Fruit fly (Drosophila melanogaster) Kc167 (cell line): Measurements from ENCODE around the gene mal.
"Not testable (repeated sequence)": the region's sequence is repeated elsewhere in the genome, so short reads cannot be mapped to it uniquely, and the experiment has no call there.

ENCODE experiments used
- Myc ChIP-seq: fragments of >200 bp; optimal IDR thresholded peaks from 2 replicates; lab custom pipeline; 2017; ENCODE audit warnings: missing external identifiers
- Sin3A ChIP-seq: fragments of >200 bp; optimal IDR thresholded peaks from 2 replicates; lab custom pipeline; 2018; ENCODE audit warnings: missing external identifiers
- h ChIP-seq: fragments of >200 bp; optimal IDR thresholded peaks from 3 replicates; lab custom pipeline; 2018; ENCODE audit warnings: missing external identifiers
- insv ChIP-seq: fragments of >200 bp; optimal IDR thresholded peaks from 3 replicates; lab custom pipeline; 2018; ENCODE audit warnings: missing external identifiers
- psq ChIP-seq: fragments of >200 bp; optimal IDR thresholded peaks from 2 replicates; lab custom pipeline; 2017; ENCODE audit warnings: missing external identifiers
- ttk ChIP-seq: sonication (Bioruptor generic); optimal IDR thresholded peaks from 2 replicates; lab custom pipeline; 2017; ENCODE audit warnings: missing external identifiers

mal gene

DNA sequence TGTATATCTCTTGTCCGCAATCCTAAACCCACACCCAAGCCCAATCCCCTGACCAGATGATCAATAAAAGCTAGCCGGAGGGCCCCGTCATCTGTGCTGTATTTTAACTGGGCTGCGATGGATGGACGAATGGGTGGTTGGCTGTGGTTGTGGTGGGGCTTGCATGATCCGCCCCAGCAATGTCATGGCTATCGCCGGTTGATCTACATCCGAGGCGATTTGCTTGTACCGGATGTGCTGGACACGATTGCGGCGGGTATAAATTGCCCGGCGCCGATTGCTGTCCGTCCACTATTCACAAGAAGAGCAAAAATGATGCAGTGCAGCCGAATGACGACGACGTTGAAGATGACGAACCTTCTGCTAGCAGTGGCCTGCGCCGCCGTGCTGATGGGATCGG is 13.0 kb upstream of the mal start, which contains the start of gene Obp19b:
Obp19b (plus strand) TSS at position 301 of the 400 bp plus-strand sequence.
- no peak for TF ChIP-seq h (lab: Kevin White, UChicago)
- TF ChIP-seq insv (lab: Kevin White, UChicago): no peak
- no peak for TF ChIP-seq psq (lab: Kevin White, UChicago)
- TF ChIP-seq Myc: no peak
- no peak for TF ChIP-seq Sin3A (lab: Kevin White, UChicago)
- TF ChIP-seq ttk (lab: Kevin White, UChicago): no peak

DNA sequence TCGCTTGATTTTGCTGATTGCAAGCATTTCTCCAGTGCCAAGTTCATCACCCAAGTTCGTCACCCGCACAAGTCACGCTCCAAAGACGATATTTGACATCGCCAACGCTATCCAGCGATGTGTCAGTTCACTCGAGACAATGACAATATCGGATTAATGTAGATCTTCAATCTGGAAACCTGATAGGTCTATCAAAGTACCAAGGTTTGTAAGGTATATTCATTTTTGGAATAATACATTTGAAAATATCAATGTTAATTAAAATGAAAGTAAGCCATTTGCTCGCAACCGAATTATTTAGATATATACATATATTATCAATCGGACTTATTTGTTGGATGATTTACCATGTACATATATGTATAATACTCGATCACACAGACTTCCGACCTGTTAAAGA is 10.6 kb upstream of the mal start, which contains the start of gene Obp19c:
Obp19c (minus strand) TSS at position 101 of the 400 bp plus-strand sequence.
- TF ChIP-seq psq (lab: Kevin White, UChicago): no peak
- no peak for TF ChIP-seq h (lab: Kevin White, UChicago)
- TF ChIP-seq Myc: no peak
- no peak for TF ChIP-seq ttk (lab: Kevin White, UChicago)
- TF ChIP-seq Sin3A (lab: Kevin White, UChicago): no peak
- no peak for TF ChIP-seq insv (lab: Kevin White, UChicago)

DNA sequence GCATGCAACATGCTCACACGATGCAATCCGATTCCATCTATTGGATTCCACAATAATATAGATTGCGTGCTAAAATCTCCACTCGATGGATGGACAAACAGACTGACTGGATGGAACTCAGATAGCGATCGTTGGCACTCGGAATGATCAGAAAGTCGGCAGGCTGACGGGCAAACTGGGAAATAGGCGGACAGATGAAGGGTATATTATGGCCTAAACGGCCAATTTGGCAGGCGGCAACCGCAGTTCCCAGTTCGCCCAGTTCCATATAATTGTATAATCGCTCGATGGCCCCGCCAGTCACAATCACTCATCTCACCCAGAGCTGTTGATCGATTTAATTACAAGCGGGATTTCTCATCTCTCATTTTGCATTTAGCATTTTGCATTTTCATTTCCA is 10.2 kb upstream of the mal start, which contains the start of gene Obp19d:
Obp19d (plus strand) TSS at position 301 of the 400 bp plus-strand sequence.
- TF ChIP-seq Sin3A (lab: Kevin White, UChicago): no peak
- TF ChIP-seq psq (lab: Kevin White, UChicago): no peak
- no peak for TF ChIP-seq Myc
- TF ChIP-seq ttk (lab: Kevin White, UChicago): no peak
- no peak for TF ChIP-seq insv (lab: Kevin White, UChicago)

DNA sequence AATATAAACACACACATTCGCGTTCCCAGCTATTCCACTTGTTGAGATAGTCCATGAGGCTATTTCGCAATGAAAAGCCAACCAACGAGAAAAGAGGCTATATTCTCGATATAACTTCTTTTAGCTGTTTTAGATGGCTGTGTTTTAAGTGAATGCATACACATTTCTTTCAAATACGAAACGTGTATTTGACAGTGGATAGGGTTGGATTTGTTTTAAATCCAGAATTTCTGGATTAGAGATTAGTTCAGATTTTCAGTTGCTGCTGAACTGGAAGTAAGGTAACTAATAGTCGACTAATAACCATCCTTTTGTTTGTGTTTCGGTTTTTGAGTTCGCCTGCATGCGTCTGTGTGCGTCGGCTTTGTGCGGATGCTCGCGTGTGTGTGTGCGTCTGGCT is 6.3 kb upstream of the mal start:
- TF ChIP-seq insv (lab: Kevin White, UChicago) (no peak), Myc (no peak)

DNA sequence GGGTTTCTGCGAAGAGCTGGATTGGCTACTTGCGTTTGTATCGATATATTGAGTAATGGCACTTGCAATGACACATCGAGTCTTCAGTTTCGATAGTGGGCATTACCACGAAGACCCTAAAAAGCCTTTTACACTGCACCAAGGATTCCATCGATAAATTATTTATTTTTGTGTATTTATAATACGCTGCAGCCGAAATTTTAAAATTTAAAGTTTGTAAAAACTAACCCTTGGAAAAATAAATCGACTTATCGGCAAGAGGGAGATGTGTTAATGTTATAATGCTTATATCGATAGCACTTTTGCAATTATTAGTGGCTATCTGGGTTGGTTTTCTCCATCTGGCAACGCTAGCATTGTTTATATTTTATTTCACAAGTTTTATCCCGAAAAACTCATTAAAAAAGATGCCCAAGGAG is 5.7 kb upstream of the mal start, which contains the start of the genes Pp4-19C and cactin:
Pp4-19C (minus strand) TSS at position 256 of the 419 bp plus-strand sequence.
cactin (plus strand) TSS at position 323 of the 419 bp plus-strand sequence.
- no peak for TF ChIP-seq ttk (lab: Kevin White, UChicago)
- TF ChIP-seq psq (lab: Kevin White, UChicago): no peak
- TF ChIP-seq Sin3A (lab: Kevin White, UChicago): no peak
- no peak for TF ChIP-seq insv (lab: Kevin White, UChicago)
- no peak for TF ChIP-seq Myc
- TF ChIP-seq h (lab: Kevin White, UChicago): no peak

DNA sequence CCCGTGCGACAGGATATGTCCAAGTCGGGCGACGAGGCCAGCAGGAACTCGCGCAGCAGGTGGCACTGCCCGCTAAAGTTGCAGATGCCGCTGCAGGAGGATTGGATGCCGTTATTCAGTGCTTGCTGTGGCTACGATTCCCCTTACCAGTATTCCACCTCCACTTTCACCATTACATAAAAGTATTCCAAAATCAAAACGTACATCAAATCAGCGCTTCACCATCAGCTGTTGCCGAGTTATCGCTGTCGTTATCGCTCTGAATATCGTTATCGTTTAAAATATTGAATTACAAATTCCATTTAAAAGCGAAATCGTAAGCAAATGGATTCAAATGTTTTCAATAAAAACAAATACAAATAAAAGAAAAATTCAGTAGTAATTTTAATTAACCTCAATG is 2.7 kb upstream of the mal start, which contains the start of gene CG15456:
CG15456 (minus strand) TSS at position 225 of the 400 bp plus-strand sequence.
- TF ChIP-seq Myc: no peak
- TF ChIP-seq h (lab: Kevin White, UChicago): no peak
- TF ChIP-seq psq (lab: Kevin White, UChicago): no peak
- no peak for TF ChIP-seq insv (lab: Kevin White, UChicago)
- TF ChIP-seq ttk (lab: Kevin White, UChicago): no peak
- TF ChIP-seq Sin3A (lab: Kevin White, UChicago): no peak

DNA sequence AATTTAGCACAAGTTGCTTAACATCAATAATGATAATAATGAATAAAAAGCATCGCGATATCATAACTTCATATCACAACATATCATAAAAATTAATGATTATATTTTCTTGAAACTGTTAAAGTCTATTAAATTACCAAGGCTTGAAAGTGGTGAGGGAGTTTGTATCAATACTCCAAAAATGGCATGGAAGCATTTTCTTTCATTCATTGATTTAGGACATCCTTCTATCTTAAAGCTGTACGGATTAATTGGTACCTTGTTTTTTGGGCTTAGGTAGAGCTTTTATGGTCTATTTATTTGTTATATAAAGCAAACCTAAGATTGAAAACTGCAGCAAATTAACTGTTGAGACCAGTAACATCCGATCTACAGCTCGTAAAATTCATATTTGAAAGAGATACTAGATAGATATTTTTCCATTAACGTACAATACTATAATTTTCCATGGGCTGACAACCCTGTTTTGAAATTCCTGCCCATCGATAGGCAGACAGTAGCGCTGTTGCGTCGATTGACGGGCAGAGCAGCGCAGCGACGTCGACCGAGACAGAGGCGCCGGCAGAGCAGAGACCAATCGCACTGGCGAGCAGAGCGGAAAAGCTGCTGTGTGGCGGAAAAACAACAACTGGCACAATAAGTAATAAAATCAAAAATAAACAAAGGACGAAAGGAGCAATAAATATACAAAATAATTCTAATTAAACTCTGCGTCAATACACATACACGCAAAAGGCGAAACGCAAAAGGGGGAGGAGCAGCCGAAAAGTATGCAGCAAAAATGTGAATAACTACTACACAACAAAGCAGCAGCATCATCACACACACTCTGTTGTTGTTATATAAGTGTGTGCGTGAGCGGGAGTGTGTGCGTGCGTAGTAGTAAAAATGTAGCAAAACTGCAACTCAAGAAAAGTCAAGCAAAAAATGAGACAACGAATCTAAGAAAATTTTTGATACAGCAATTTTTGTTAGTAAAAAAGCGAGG is 4.2 kb downstream of the mal start, which contains the start of gene CG1695:
CG1695 (plus strand) TSS at position 606 of the 988 bp plus-strand sequence.
- no peak for TF ChIP-seq ttk (lab: Kevin White, UChicago)
- no peak for TF ChIP-seq psq (lab: Kevin White, UChicago)
- no peak for TF ChIP-seq Myc
- no peak for TF ChIP-seq insv (lab: Kevin White, UChicago)
- no peak for TF ChIP-seq Sin3A (lab: Kevin White, UChicago)
- no peak for TF ChIP-seq h (lab: Kevin White, UChicago)

DNA sequence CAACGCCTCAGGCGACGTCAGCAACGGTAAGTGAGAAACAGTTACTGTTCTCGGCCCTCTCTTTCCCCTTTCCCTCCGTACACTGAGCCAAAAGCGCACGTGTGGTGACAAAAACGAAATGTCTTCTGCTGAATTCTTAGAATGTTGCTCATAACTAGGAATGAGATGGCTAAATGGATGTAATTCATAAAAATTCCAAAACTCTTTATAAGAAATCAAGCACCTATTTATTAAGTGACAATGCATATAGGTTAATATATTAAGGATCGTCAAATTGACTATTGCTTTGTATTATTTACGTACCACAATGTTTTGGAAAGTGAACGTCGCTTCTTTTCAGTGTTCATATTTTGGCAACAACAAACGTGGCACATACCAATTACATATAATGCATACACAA is 5.1 kb downstream of the mal start:
- TF ChIP-seq insv (lab: Kevin White, UChicago): no peak
- TF ChIP-seq psq (lab: Kevin White, UChicago): no peak
- no peak for TF ChIP-seq h (lab: Kevin White, UChicago)
- TF ChIP-seq Sin3A (lab: Kevin White, UChicago): no peak
- TF ChIP-seq ttk (lab: Kevin White, UChicago): no peak
- TF ChIP-seq Myc: no peak

DNA sequence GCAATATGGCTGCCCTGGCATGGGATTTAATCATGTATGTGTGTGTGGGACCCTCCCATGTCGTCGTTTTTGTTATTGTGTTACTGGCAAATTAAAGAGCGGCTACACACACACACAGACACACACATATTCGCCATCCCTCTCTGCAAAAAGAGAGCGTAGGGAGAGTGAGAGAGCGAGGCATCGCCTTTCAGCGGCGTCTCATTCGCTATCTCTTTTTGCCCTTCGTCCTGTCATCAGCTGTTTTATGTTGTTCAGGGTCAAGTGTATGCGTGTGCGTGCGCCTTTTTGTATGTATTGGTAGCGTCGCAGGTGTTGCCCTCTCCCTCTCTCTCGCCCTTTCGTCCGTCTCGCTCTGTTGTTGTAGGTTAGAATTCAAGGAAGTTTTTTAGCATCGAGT is 7.4 kb downstream of the mal start:
- no peak for TF ChIP-seq ttk (lab: Kevin White, UChicago)
- no peak for TF ChIP-seq Sin3A (lab: Kevin White, UChicago)
- TF ChIP-seq psq (lab: Kevin White, UChicago): no peak
- no peak for TF ChIP-seq Myc
- no peak for TF ChIP-seq insv (lab: Kevin White, UChicago)
- no peak for TF ChIP-seq h (lab: Kevin White, UChicago)

DNA sequence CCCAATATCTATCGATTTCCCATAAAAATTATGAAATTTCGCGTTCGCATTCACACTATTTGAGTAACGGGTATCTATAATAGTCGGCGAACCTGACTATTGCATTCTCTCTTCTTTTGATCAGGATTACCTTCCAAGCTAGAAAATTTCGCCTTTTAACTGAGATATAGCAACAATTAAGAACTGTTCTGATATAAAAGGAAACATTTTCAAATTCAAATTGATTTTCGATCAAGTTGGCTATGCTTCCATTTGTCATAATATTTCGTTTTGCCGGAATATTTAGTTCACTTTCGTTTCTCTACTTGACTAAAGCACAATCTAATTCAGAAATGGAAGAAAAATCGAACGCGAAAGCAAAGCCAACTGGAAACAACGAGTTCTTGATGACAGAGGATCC is 16.6 kb downstream of the mal start, which contains the start of gene CG42578:
CG42578 (plus strand) TSS at position 301 of the 400 bp plus-strand sequence.
- not testable (repeated sequence) for TF ChIP-seq ttk (lab: Kevin White, UChicago); h (lab: Kevin White, UChicago); Myc

DNA sequence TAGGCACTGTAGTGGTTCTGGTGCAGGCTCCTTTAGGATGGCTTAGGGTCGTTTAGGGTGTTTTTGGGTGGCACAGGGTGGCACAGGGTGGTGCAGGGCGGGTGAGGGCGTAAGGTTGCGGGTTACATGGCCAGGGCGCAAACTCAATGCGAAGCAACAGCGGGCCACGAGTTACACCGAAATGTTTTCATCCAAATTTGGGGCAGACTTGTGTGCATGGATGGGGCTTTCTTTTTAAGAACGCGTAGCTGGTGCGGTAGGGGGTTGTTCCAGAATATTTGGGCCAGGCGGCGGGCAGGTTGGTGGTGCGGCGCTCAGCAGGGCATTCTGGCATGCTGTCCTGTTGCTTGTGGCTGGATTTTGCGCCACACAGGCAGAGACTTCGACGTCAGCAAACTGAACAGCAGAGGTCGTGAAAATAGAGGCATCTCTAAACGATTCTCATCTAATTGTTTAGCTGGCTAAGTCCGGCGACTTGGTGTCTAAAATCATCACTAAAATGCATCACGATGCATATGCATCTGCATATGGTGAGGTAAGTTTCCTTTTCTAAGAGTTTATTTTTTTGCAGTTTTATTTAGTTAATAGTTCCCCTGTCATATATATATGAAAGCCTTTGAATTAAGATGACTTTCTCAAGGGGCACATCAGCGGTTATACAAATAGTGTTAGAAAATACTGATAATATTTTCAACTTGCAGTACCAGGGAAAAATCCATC is 18.6 kb downstream of the mal start:
- TF ChIP-seq Myc (no peak), h (lab: Kevin White, UChicago) (no peak), ttk (lab: Kevin White, UChicago) (no peak), psq (lab: Kevin White, UChicago) (no peak), Sin3A (lab: Kevin White, UChicago) (no peak), insv (lab: Kevin White, UChicago) (no peak)
